Fruit fly (Drosophila melanogaster) whole organism, embryonic: ENCODE measurements around the gene fan.

Experiments
- CG11247 ChIP-seq: fragments of 200-800 bp; sonication (Bioruptor generic); IDR thresholded peaks from 2 replicates; pipeline ENCODE4 v1.3.6; 2022; ENCODE audit warnings: missing biosample characterization, missing genetic modification characterization
- Mrtf ChIP-seq: fragments of 200-800 bp; sonication (Bioruptor generic); IDR thresholded peaks from 3 replicates; pipeline ENCODE4 v1.3.6; 2022; ENCODE audit warnings: missing biosample characterization, missing genetic modification characterization
- Six4 ChIP-seq: fragments of 200-800 bp; sonication (Bioruptor generic); optimal IDR thresholded peaks from 2 replicates; lab custom pipeline; 2016; ENCODE audit warnings: missing biosample characterization, missing genetic modification characterization
- ftz-f1 ChIP-seq: fragments of 200-800 bp; sonication (Bioruptor generic); optimal IDR thresholded peaks from 2 replicates; lab custom pipeline; 2016; ENCODE audit warnings: missing biosample characterization, missing genetic modification characterization
- hkb ChIP-seq, 2 experiments: fragments of 200-800 bp in 1 of 2; fragments of >200 bp in 1 of 2; sonication (Bioruptor generic) in 1 of 2; IDR thresholded peaks in 1 of 2; optimal IDR thresholded peaks in 1 of 2; 2 replicates each; pipeline versions ENCODE4 v1.3.6 to Lab custom; 2017 to 2022; ENCODE audit warnings: missing biosample characterization in 1 of 2, missing genetic modification characterization in 1 of 2

dm6 chr3L:8071693-8072260, 37.2 kb upstream of the fan start:
- peak; percentile 27 for TF ChIP-seq ftz-f1 (GFP tag; lab: Kevin White, UChicago)
- TF ChIP-seq CG11247 (GFP tag; lab: Robert Waterston, UW): peak; percentile 44
- TF ChIP-seq hkb (optimal IDR thresholded peaks at IDR 0.05; lab: Kevin White, UChicago): no peak
- TF ChIP-seq hkb (GFP tag; IDR thresholded peaks at IDR 0.05; lab: Robert Waterston, UW): no peak
- TF ChIP-seq Mrtf (GFP tag; lab: Robert Waterston, UW): no peak
- TF ChIP-seq Six4 (GFP tag; lab: Kevin White, UChicago): no peak
